Worm (Caenorhabditis elegans) whole organism, late embryonic: ENCODE data around the gene W02H5.19.

Experiments
- elt-2 ChIP-seq: sonication (generic microtip); optimal IDR thresholded peaks from 2 replicates; lab custom pipeline; 2016; ENCODE audit warnings: missing genetic modification reagents, missing genetic modification characterization, missing compliant biosample characterization
- fkh-6 ChIP-seq: sonication (generic microtip); optimal IDR thresholded peaks from 2 replicates; lab custom pipeline; 2016; ENCODE audit warnings: missing genetic modification characterization, missing compliant biosample characterization
- pha-4 ChIP-seq: fragments of 150-350 bp; optimal IDR thresholded peaks from 2 replicates; lab custom pipeline; 2018; ENCODE audit warnings: missing biosample characterization, missing genetic modification reagents, missing genetic modification characterization
- syd-9 ChIP-seq: sonication (generic microtip); optimal IDR thresholded peaks from 2 replicates; lab custom pipeline; 2016; ENCODE audit warnings: mild to moderate bottlenecking, missing genetic modification characterization, moderate library complexity, missing compliant biosample characterization
- tbx-2 ChIP-seq: sonication (generic microtip); optimal IDR thresholded peaks from 2 replicates; lab custom pipeline; 2016; ENCODE audit warnings: missing genetic modification characterization, missing compliant biosample characterization

DNA sequence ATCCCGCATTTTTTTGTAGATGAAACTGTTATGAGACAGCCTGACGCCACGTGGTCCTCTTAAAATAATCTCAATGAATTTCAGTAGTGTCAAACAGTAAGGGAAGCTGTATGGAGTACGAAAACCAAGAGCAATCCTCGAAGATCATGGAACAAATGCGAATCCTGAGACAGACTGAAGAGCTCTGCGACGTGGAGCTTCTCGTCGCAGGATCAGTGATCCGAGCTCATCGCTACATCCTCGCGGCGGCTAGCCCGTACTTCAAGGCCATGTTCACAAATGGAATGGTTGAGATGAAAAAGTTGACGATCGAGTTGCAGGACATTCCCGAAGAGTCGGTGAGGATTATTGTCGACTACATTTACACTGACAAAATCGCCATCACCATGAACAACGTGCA is 45.5 kb downstream of the W02H5.19 start:
- no peak for TF ChIP-seq tbx-2 (tag; lab: Kevin White, UChicago)
- TF ChIP-seq elt-2 = no peak
- no peak for TF ChIP-seq fkh-6 (tag; lab: Kevin White, UChicago)
- TF ChIP-seq pha-4 (tag; lab: Kevin White, UChicago) = no peak
- TF ChIP-seq syd-9 = no peak
